Fruit fly (Drosophila melanogaster): ENCODE data around the gene Ip259.

The Ip259 gene

dm6 chr2L:10408122-10408576, at the start of gene Ip259, which contains the start of gene RpS27A:
Ip259 (plus strand) TSS chr2L:10408352.
RpS27A (plus strand) TSS chr2L:10408352.
- TF ChIP-seq Meics (GFP tag; optimal IDR thresholded peaks at IDR 0.05) (peak; percentile 91), CG10462 (GFP tag; optimal IDR thresholded peaks at IDR 0.05) (no peak), tap (tag; optimal IDR thresholded peaks at IDR 0.05) (peak; percentile 66), CG7786 (GFP tag; optimal IDR thresholded peaks at IDR 0.05) (peak; percentile 60), CG9609 (GFP tag; optimal IDR thresholded peaks at IDR 0.05) (peak; percentile 62), NC2β (GFP tag; optimal IDR thresholded peaks at IDR 0.05) (peak; percentile 96), kah (GFP tag; optimal IDR thresholded peaks at IDR 0.05) (peak; percentile 59), D (optimal IDR thresholded peaks at IDR 0.05) (no peak), D (GFP tag; optimal IDR thresholded peaks at IDR 0.05) (peak; percentile 62), ken (GFP tag; IDR thresholded peaks at IDR 0.05) (peak; percentile 77), sens (GFP tag) (peak; percentile 74), CG15073 (GFP tag; optimal IDR thresholded peaks at IDR 0.05) (no peak), CG11696 (GFP tag; IDR thresholded peaks at IDR 0.05) (no peak), CG7839 (tag; optimal IDR thresholded peaks at IDR 0.05) (peak; percentile 77), Awh (GFP tag; IDR thresholded peaks at IDR 0.05) (peak; percentile 75), CG6791 (GFP tag; IDR thresholded peaks at IDR 0.05; ENCODE audit: partially characterized antibody) (no peak), CG7745 (tag; optimal IDR thresholded peaks at IDR 0.05) (no peak), CG14667 (GFP tag; IDR thresholded peaks at IDR 0.05) (no peak; the same call in 1 of the 2 replicates), h (optimal IDR thresholded peaks at IDR 0.05) (no peak), kay (GFP tag; optimal IDR thresholded peaks at IDR 0.05) (no peak), CG10979 (tag; optimal IDR thresholded peaks at IDR 0.05) (peak; percentile 57), scrt (GFP tag; optimal IDR thresholded peaks at IDR 0.05) (peak; percentile 74), CG3163 (GFP tag; optimal IDR thresholded peaks at IDR 0.05) (peak; percentile 43), TFAM (GFP tag; optimal IDR thresholded peaks at IDR 0.05) (no peak), PHDP (tag; optimal IDR thresholded peaks at IDR 0.05) (peak; percentile 71), CG4328 (GFP tag; optimal IDR thresholded peaks at IDR 0.05) (peak; percentile 73), trh (GFP tag; optimal IDR thresholded peaks at IDR 0.05) (peak; percentile 60), Scr (GFP tag; IDR thresholded peaks at IDR 0.05; ENCODE audit: partially characterized antibody) (no peak), CG7357 (GFP tag; IDR thresholded peaks at IDR 0.05) (peak; percentile 61; the same call in 1 of the 3 replicates), CG18619 (GFP tag; optimal IDR thresholded peaks at IDR 0.05) (peak; percentile 84), toy (GFP tag; IDR thresholded peaks at IDR 0.05) (no peak), CG5953 (GFP tag; IDR thresholded peaks at IDR 0.05) (peak; percentile 65; the same call in 1 of the 2 replicates), Dad (GFP tag; optimal IDR thresholded peaks at IDR 0.05) (peak; percentile 65), prd (optimal IDR thresholded peaks at IDR 0.05) (no peak), prd (GFP tag; IDR thresholded peaks at IDR 0.05) (peak; percentile 62; the same call in 2 of the 3 replicates), btn (GFP tag; optimal IDR thresholded peaks at IDR 0.05) (peak; percentile 32), gsb-n (tag; optimal IDR thresholded peaks at IDR 0.05) (peak; percentile 67), Bdp1 (GFP tag; optimal IDR thresholded peaks at IDR 0.05) (no peak), CG2875 (GFP tag; optimal IDR thresholded peaks at IDR 0.05) (peak; percentile 56), Dll (GFP tag; IDR thresholded peaks at IDR 0.05; ENCODE audit: partially characterized antibody) (no peak), jumu (GFP tag; optimal IDR thresholded peaks at IDR 0.05) (no peak), chif (GFP tag; optimal IDR thresholded peaks at IDR 0.05) (peak; percentile 53 to 75), dimm (GFP tag; IDR thresholded peaks at IDR 0.05) (no peak), br (optimal IDR thresholded peaks at IDR 0.05) (no peak), sens-2 (GFP tag; IDR thresholded peaks at IDR 0.05) (peak; percentile 86), CTCF (GFP tag; optimal IDR thresholded peaks at IDR 0.05) (no peak), CG14965 (GFP tag; optimal IDR thresholded peaks at IDR 0.05; ENCODE audit: borderline replicate concordance) (no peak), CG4360 (GFP tag; IDR thresholded peaks at IDR 0.05) (0 out of 2 replicates have a peak, but pooled peaks have one; percentile 40), CG6272 (GFP tag; IDR thresholded peaks at IDR 0.05) (peak; percentile 61; the same call in 1 of the 2 replicates), Atf-2 (GFP tag; optimal IDR thresholded peaks at IDR 0.05) (peak; percentile 47), ro (GFP tag; IDR thresholded peaks at IDR 0.05) (no peak), CG8924 (tag; optimal IDR thresholded peaks at IDR 0.05) (peak; percentile 61), Xbp1 (GFP tag; optimal IDR thresholded peaks at IDR 0.05) (peak; percentile 75)
